Fruit fly (Drosophila melanogaster): ENCODE data around the gene CG14070.

The CG14070 gene

DNA sequence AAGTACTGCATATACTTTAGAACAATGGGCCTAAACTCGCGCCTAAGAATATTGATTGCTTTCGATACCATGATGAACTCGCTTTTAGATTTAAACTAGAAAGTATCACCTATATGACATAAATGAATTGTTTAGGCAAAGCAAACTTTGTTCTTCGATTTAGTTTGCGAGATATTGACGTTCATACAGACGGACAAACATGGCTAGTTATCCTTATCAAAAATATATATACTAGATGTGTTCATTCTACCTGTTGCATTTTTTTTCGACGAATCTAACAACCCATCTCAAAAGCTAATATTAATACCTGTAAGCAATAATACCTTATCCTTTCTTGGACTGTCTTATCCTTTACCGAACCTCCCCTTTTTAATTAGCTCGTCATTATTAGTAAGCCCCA lies at the start of gene CG14070:
Gene CG14070 (minus strand): TSS at position 101 of the 400 bp plus-strand sequence.
- TF ChIP-seq CG17829 (tag; optimal IDR thresholded peaks at IDR 0.05) (no peak), ap (GFP tag; IDR thresholded peaks at IDR 0.05) (no peak), dmrt11E (tag; optimal IDR thresholded peaks at IDR 0.05) (no peak), CG7839 (tag; optimal IDR thresholded peaks at IDR 0.05) (no peak), CG17568 (GFP tag; optimal IDR thresholded peaks at IDR 0.05) (no peak)

DNA sequence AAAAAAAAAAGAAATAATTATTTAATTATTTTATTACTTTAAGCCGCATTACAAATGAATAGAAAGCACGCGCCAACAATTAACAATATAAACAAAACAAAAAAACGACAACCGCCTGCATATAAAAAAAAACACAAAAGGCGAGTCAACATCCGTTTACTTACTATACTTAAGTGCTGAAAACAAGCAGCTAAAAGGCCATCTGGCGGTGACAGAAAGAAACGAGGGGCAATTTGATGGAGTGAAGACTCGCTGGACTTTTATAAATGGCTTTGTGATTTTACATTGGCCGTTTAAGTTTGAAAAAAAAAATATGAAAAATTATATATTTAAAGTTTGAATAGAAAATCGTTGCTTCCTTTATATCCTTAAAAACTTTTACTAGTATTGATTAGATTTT lies 38.6 kb upstream of the CG14070 start:
- TF ChIP-seq sens-2 (GFP tag; IDR thresholded peaks at IDR 0.05) (no peak), CTCF (GFP tag; optimal IDR thresholded peaks at IDR 0.05) (peak; percentile 80)

DNA sequence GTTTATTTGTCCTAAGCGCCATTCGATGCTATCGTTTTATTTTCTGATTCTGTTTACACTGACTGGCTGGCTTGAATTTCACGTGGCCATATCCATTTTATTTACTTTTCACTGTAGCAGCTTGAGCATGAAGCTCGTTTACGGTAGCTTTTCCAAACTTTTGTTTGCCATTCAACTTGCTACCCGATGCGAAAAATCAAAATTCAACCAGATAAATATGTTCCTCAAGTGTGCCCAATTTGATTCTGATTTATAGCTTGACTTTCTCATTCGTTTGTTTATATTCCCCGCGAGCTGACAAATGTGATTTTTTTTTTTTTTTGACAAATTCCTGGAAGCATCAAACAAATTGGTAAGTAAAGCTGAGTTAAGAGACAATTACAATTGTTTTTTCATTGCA lies 34.8 kb upstream of the CG14070 start, which contains the start of gene CG14072:
Gene CG14072 (plus strand): TSS at position 301 of the 400 bp plus-strand sequence.
- TF ChIP-seq Usf (GFP tag; optimal IDR thresholded peaks at IDR 0.05) (no peak), CG17802 (tag; optimal IDR thresholded peaks at IDR 0.05) (no peak), Neu2 (GFP tag; optimal IDR thresholded peaks at IDR 0.05; ENCODE audit: borderline replicate concordance) (no peak), CG2202 (tag; optimal IDR thresholded peaks at IDR 0.05) (no peak), gce (GFP tag; IDR thresholded peaks at IDR 0.05) (no peak), CG8281 (tag; optimal IDR thresholded peaks at IDR 0.05) (no peak)

DNA sequence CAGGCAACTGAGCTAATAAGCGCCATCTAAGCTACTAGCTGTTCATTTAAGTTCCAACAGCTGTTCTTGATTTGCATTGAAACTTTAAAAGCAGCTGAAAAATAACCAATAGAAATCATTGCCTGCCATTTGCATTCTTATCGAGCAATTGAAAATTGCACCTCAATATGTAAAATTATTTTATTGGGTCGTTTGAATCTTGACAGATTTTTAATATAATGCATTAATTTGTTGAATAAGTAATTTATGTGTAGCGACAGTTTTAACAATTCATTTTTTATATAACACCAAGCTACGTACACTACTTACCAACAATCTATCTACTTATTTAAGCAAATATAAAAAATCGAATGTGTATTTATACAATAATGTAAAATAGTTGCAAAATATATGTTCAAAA lies 9.0 kb upstream of the CG14070 start, which contains the start of gene CG14069:
Gene CG14069 (minus strand): TSS at position 101 of the 400 bp plus-strand sequence.
- no peak for TF ChIP-seq cato (GFP tag; optimal IDR thresholded peaks at IDR 0.05; ENCODE audit: borderline replicate concordance)
- no peak for TF ChIP-seq tin (GFP tag; optimal IDR thresholded peaks at IDR 0.05)
- TF ChIP-seq CG7928 (GFP tag; optimal IDR thresholded peaks at IDR 0.05), result no peak

DNA sequence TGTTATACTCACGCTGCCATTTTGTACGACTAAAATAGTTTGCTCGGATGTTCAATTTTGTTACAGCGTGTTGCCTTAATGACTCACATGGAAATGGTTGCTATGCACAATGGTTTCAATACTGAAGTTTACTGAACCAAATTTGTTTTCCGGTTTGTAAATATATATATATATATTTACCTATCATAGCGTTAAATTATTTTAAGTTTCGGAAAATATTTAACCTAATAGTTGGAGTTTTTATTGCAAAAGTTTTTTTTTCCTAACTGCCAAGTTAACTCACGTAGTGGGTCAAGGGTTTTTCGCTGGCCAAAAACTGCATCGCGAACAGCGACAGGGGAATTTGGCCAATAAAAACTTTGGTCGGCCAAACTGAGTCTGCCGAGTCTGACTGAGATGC lies 7.2 kb upstream of the CG14070 start, which contains the start of gene CG7309:
Gene CG7309 (minus strand): TSS at position 101 of the 400 bp plus-strand sequence.
- TF ChIP-seq row (GFP tag; IDR thresholded peaks at IDR 0.05) (no peak), CG13123 (GFP tag; optimal IDR thresholded peaks at IDR 0.05) (no peak), pnt (GFP tag; optimal IDR thresholded peaks at IDR 0.05) (no peak), Side (GFP tag; optimal IDR thresholded peaks at IDR 0.05) (no peak), H15 (GFP tag; IDR thresholded peaks at IDR 0.05) (no peak)

DNA sequence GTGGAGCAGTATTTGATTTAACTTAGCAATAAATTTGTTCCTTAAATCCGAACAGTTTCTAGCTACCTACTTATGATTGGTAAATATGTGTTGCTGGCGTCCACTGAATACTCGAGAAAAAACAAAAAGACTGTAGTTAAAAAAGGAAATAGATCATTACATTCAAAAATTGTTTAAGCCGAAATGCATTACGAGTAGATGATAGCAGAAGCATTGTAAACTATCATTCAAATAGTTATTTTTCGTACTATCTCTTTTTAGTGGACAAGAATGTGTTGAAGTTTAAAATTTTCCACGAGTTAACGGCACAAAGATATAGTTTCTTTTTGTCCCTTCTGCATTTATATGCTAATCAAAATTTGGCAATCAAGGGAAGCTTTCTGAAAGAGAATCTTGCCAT lies 12.8 kb downstream of the CG14070 start, which contains the start of gene CG14071:
Gene CG14071 (minus strand): TSS at position 101 of the 400 bp plus-strand sequence.
- TF ChIP-seq CG17186 (GFP tag; optimal IDR thresholded peaks at IDR 0.05) (no peak), Doc2 (GFP tag; IDR thresholded peaks at IDR 0.05) (no peak), CG3995 (GFP tag; optimal IDR thresholded peaks at IDR 0.05) (no peak), ewg (GFP tag; optimal IDR thresholded peaks at IDR 0.05) (no peak), grn (GFP tag; optimal IDR thresholded peaks at IDR 0.05) (no peak), CG11560 (tag; IDR thresholded peaks at IDR 0.05) (no peak), sima (GFP tag; optimal IDR thresholded peaks at IDR 0.05) (no peak), mirr (GFP tag; optimal IDR thresholded peaks at IDR 0.05) (no peak), Dip2 (GFP tag; IDR thresholded peaks at IDR 0.05) (no peak), CG12942 (GFP tag; optimal IDR thresholded peaks at IDR 0.05) (no peak)

DNA sequence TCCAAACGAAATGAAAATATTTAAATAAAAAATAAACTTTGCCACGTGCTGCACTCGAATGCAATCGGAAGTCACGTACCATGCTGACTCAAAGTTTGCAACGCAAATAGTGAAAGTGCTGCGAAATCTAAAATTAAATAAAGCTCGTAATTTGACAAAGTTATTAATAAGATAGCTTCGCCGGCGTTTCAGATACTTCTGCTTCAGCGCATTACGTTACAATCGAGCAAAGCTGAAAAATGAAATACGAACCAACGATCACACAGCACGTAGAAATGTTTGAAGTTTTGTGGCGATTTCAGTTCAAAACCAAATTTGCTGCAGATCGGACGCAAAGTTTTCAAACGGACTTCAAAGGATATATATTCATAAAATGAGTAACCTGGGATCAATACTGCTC lies 31.7 kb downstream of the CG14070 start, which contains the start of gene CG12517:
Gene CG12517 (plus strand): TSS at position 301 of the 400 bp plus-strand sequence.
- no peak for TF ChIP-seq CG6791 (GFP tag; IDR thresholded peaks at IDR 0.05; ENCODE audit: partially characterized antibody)
- no peak for TF ChIP-seq CG3838 (GFP tag; optimal IDR thresholded peaks at IDR 0.05)
- TF ChIP-seq CG1233 (GFP tag; optimal IDR thresholded peaks at IDR 0.05), result no peak
- no peak for TF ChIP-seq CG3065 (GFP tag; optimal IDR thresholded peaks at IDR 0.05)
- TF ChIP-seq CG10366 (GFP tag; IDR thresholded peaks at IDR 0.05), result no peak
- TF ChIP-seq org-1 (GFP tag; optimal IDR thresholded peaks at IDR 0.05), result no peak
- no peak for TF ChIP-seq ranshi (GFP tag; IDR thresholded peaks at IDR 0.05)
- TF ChIP-seq B-H1 (GFP tag; IDR thresholded peaks at IDR 0.05), result no peak
